Worm (Caenorhabditis elegans) whole organism, L1 larva: Measurements from ENCODE around the gene snf-6.

Source experiments
- alr-1 ChIP-seq: fragments of 200-800 bp; sonication (Bioruptor generic); optimal IDR thresholded peaks from 2 replicates; lab custom pipeline; 2018; ENCODE audit warnings: borderline replicate concordance, mild to moderate bottlenecking, missing genetic modification characterization, missing compliant biosample characterization
- aly-2 ChIP-seq: fragments of 150-350 bp; optimal IDR thresholded peaks from 2 replicates; lab custom pipeline; 2014; ENCODE audit warnings: missing biosample characterization, missing genetic modification characterization
- ceh-63 ChIP-seq: fragments of 200-800 bp; sonication (Bioruptor generic); optimal IDR thresholded peaks from 2 replicates; lab custom pipeline; 2018; ENCODE audit warnings: mild to moderate bottlenecking, missing genetic modification characterization, missing compliant biosample characterization
- ceh-8 ChIP-seq: fragments of 200-800 bp; sonication (Bioruptor generic); optimal IDR thresholded peaks from 2 replicates; lab custom pipeline; 2018; ENCODE audit warnings: mild to moderate bottlenecking, missing genetic modification characterization, moderate library complexity, missing compliant biosample characterization
- ceh-82 ChIP-seq, 3 experiments: fragments of 150-350 bp in 1 of 3; sonication (generic microtip) in 2 of 3; optimal IDR thresholded peaks; 2 replicates each; lab custom pipeline; 2014 to 2017; ENCODE audit warnings: missing biosample characterization in 3 of 3, missing genetic modification characterization in 3 of 3
- ceh-88 ChIP-seq: fragments of 200-800 bp; sonication (Bioruptor generic); IDR thresholded peaks from 2 replicates; pipeline ENCODE4 v1.3.6; 2022; ENCODE audit warnings: missing genetic modification characterization, missing compliant biosample characterization
- ceh-90 ChIP-seq: sonication (generic microtip); optimal IDR thresholded peaks from 2 replicates; lab custom pipeline; 2016; ENCODE audit warnings: missing genetic modification characterization, missing compliant biosample characterization
- ces-1 ChIP-seq: fragments of 150-350 bp; optimal IDR thresholded peaks from 2 replicates; lab custom pipeline; 2014; ENCODE audit warnings: missing biosample characterization, missing genetic modification reagents, missing genetic modification characterization
- dsc-1 ChIP-seq: sonication (generic microtip); optimal IDR thresholded peaks from 2 replicates; lab custom pipeline; 2016; ENCODE audit warnings: mild to moderate bottlenecking, missing genetic modification characterization, missing compliant biosample characterization
- efl-1 ChIP-seq, 4 experiments: fragments of 150-350 bp; optimal IDR thresholded peaks in 3 of 4; peaks in 1 of 4; 1 replicate in 1 of 4; 2 replicates in 3 of 4; lab custom pipeline; 2014; ENCODE audit warnings: missing biosample characterization in 2 of 4, missing genetic modification characterization in 2 of 4, missing genetic modification reagents in 2 of 4
- egl-13 ChIP-seq: sonication (generic microtip); optimal IDR thresholded peaks from 2 replicates; lab custom pipeline; 2016; ENCODE audit warnings: missing genotype, missing genetic modification reagents, missing genetic modification characterization, missing compliant biosample characterization
- fkh-10 ChIP-seq: sonication (generic microtip); optimal IDR thresholded peaks from 2 replicates; lab custom pipeline; 2017; ENCODE audit warnings: missing biosample characterization, missing genetic modification reagents, missing genetic modification characterization
- fos-1 ChIP-seq: fragments of 150-350 bp; optimal IDR thresholded peaks from 2 replicates; lab custom pipeline; 2014; ENCODE audit warnings: missing biosample characterization, missing genetic modification characterization
- grh-1 ChIP-seq: fragments of 200-800 bp; sonication (Bioruptor generic); IDR thresholded peaks from 2 replicates; pipeline ENCODE4 v1.3.6; 2022; ENCODE audit warnings: missing genetic modification reagents, missing genetic modification characterization, missing compliant biosample characterization
- hlh-17 ChIP-seq: fragments of 200-800 bp; sonication (Bioruptor generic); optimal IDR thresholded peaks from 2 replicates; lab custom pipeline; 2018; ENCODE audit warnings: missing genetic modification characterization, mild to moderate bottlenecking, missing compliant biosample characterization, moderate library complexity, borderline replicate concordance
- hlh-4 ChIP-seq: sonication (generic microtip); optimal IDR thresholded peaks from 2 replicates; lab custom pipeline; 2016; ENCODE audit warnings: mild to moderate bottlenecking, missing genetic modification characterization, missing compliant biosample characterization
- hpl-2 ChIP-seq: fragments of 150-350 bp; optimal IDR thresholded peaks from 2 replicates; lab custom pipeline; 2014; ENCODE audit warnings: missing biosample characterization, missing genetic modification reagents, missing genetic modification characterization
- lin-13 ChIP-seq: fragments of 150-350 bp; optimal IDR thresholded peaks from 2 replicates; lab custom pipeline; 2014; ENCODE audit warnings: missing biosample characterization, missing genetic modification reagents, missing genetic modification characterization
- lin-14 ChIP-seq: fragments of 200-800 bp; sonication (Bioruptor generic); optimal IDR thresholded peaks from 2 replicates; lab custom pipeline; 2018; ENCODE audit warnings: mild to moderate bottlenecking, missing genetic modification characterization, moderate library complexity, missing compliant biosample characterization
- lsy-2 ChIP-seq, 2 experiments: fragments of 150-350 bp; optimal IDR thresholded peaks; 2 replicates each; lab custom pipeline; 2014; ENCODE audit warnings: missing biosample characterization in 2 of 2, missing genetic modification characterization in 2 of 2
- mdl-1 ChIP-seq, 2 experiments: fragments of 150-350 bp; optimal IDR thresholded peaks; 2 replicates each; lab custom pipeline; 2014 to 2017; ENCODE audit warnings: missing biosample characterization in 2 of 2, missing genetic modification characterization in 2 of 2, inconsistent platforms in 1 of 2
- mef-2 ChIP-seq: fragments of 150-350 bp; optimal IDR thresholded peaks from 2 replicates; lab custom pipeline; 2014; ENCODE audit warnings: missing biosample characterization, missing genetic modification characterization
- nhr-11 ChIP-seq: fragments of 150-350 bp; optimal IDR thresholded peaks from 2 replicates; lab custom pipeline; 2014; ENCODE audit warnings: missing biosample characterization, missing genetic modification characterization
- nhr-19 ChIP-seq: fragments of 200-800 bp; sonication (Bioruptor generic); conservative IDR thresholded peaks from 2 replicates; pipeline ENCODE4 v1.3.6; 2022; ENCODE audit warnings: missing genetic modification characterization, missing compliant biosample characterization
- nhr-20 ChIP-seq: sonication (generic microtip); optimal IDR thresholded peaks from 2 replicates; lab custom pipeline; 2016; ENCODE audit warnings: mild to moderate bottlenecking, missing genetic modification characterization, missing compliant biosample characterization
- nhr-237 ChIP-seq: fragments of 150-350 bp; optimal IDR thresholded peaks from 2 replicates; lab custom pipeline; 2014; ENCODE audit warnings: missing biosample characterization, missing genetic modification characterization
- pqm-1 ChIP-seq: sonication (generic microtip); optimal IDR thresholded peaks from 3 replicates; lab custom pipeline; 2017; ENCODE audit warnings: missing biosample characterization, missing genetic modification characterization
- rnt-1 ChIP-seq: sonication (generic microtip); optimal IDR thresholded peaks from 2 replicates; lab custom pipeline; 2016; ENCODE audit warnings: mild to moderate bottlenecking, missing genetic modification characterization, moderate library complexity, missing compliant biosample characterization
- snu-23 ChIP-seq: sonication (generic microtip); optimal IDR thresholded peaks from 2 replicates; lab custom pipeline; 2016; ENCODE audit warnings: missing genetic modification characterization, missing compliant biosample characterization
- swsn-7 ChIP-seq: sonication (generic microtip); optimal IDR thresholded peaks from 2 replicates; lab custom pipeline; 2016; ENCODE audit warnings: missing genetic modification characterization, missing compliant biosample characterization
- unc-30 ChIP-seq: sonication (generic microtip); optimal IDR thresholded peaks from 2 replicates; lab custom pipeline; 2017; ENCODE audit warnings: missing biosample characterization, missing genetic modification characterization
- xbp-1 ChIP-seq: sonication (generic microtip); optimal IDR thresholded peaks from 2 replicates; lab custom pipeline; 2016; ENCODE audit warnings: missing genetic modification characterization, missing compliant biosample characterization
- zag-1 ChIP-seq: fragments of 150-350 bp; optimal IDR thresholded peaks from 2 replicates; lab custom pipeline; 2014; ENCODE audit warnings: missing biosample characterization, missing genetic modification characterization
- ztf-4 ChIP-seq: fragments of 150-350 bp; optimal IDR thresholded peaks from 2 replicates; lab custom pipeline; 2014; ENCODE audit warnings: missing biosample characterization, missing genetic modification characterization

The snf-6 gene

ce11 chrIII:1533615-1534014, 988 bp upstream of the snf-6 start, which contains the start of gene mtg-1 (continued):
- TF ChIP-seq lin-14 (GFP tag; lab: Kevin White, UChicago) (peak; percentile 18), snu-23 (GFP tag; lab: Kevin White, UChicago) (peak; percentile 58), xbp-1 (peak; percentile 4), unc-30 (no peak), ceh-8 (no peak), grh-1 (GFP tag; lab: Robert Waterston, UW) (no peak), lsy-2 (tag; optimal IDR thresholded peaks at IDR 0.05; lab: Kevin White, UChicago) (peak; percentile 57 to 69), mdl-1 (tag; optimal IDR thresholded peaks at IDR 0.05; lab: Kevin White, UChicago) (no peak), nhr-19 (GFP tag; lab: Robert Waterston, UW) (0 out of 2 replicates have a peak, but pooled peaks have one; percentile 19), aly-2 (no peak), rnt-1 (tag; lab: Kevin White, UChicago) (no peak), efl-1 (optimal IDR thresholded peaks at IDR 0.05; lab: Kevin White, UChicago) (peak; percentile 62 to 74), efl-1 (GFP tag; optimal IDR thresholded peaks at IDR 0.05 in 1 of 2; lab: Kevin White, UChicago) (peak; percentile 67 to 97), pqm-1 (no peak)

- TF ChIP-seq efl-1 (optimal IDR thresholded peaks at IDR 0.05; lab: Kevin White, UChicago), result no peak
- peak in 1 of 2 experiments; percentile 67 for TF ChIP-seq efl-1 (GFP tag; optimal IDR thresholded peaks at IDR 0.05 in 1 of 2; lab: Kevin White, UChicago)
- no peak for TF ChIP-seq hpl-2 (GFP tag; lab: Kevin White, UChicago)
- TF ChIP-seq alr-1 (tag; lab: Kevin White, UChicago), result no peak
- TF ChIP-seq nhr-237 (tag; lab: Kevin White, UChicago), result no peak
Observed at ce11 chrIII:1528423-1528822, 4.2 kb downstream of the snf-6 start.

- no peak for TF ChIP-seq fkh-10 (GFP tag; lab: Kevin White, UChicago)
- no peak for TF ChIP-seq ces-1 (GFP tag; lab: Kevin White, UChicago)
- TF ChIP-seq ceh-88 (GFP tag; lab: Robert Waterston, UW), result no peak
- no peak for TF ChIP-seq egl-13 (tag; lab: Kevin White, UChicago)
- TF ChIP-seq nhr-11, result no peak
- no peak for TF ChIP-seq ceh-82 (tag; optimal IDR thresholded peaks at IDR 0.05; lab: Kevin White, UChicago)
- TF ChIP-seq swsn-7, result no peak
- peak; percentile 45 for TF ChIP-seq lin-13
- TF ChIP-seq mef-2 (tag; lab: Kevin White, UChicago), result no peak
- peak; percentile 27 to 75 for TF ChIP-seq lsy-2 (tag; optimal IDR thresholded peaks at IDR 0.05; lab: Kevin White, UChicago)
Observed at ce11 chrIII:1519906-1520305, 12.7 kb downstream of the snf-6 start.

- TF ChIP-seq mdl-1 (tag; optimal IDR thresholded peaks at IDR 0.05; lab: Kevin White, UChicago) (no peak), hlh-4 (tag; lab: Kevin White, UChicago) (no peak), fkh-10 (GFP tag; lab: Kevin White, UChicago) (no peak), nhr-20 (tag; lab: Kevin White, UChicago) (no peak), fos-1 (tag; lab: Kevin White, UChicago) (no peak), ceh-90 (tag; lab: Kevin White, UChicago) (no peak)
Observed at ce11 chrIII:1517893-1518292, 14.7 kb downstream of the snf-6 start, which contains the start of gene tmem-120. Gene tmem-120 (minus strand): TSS chrIII:1517993.

- TF ChIP-seq dsc-1 (no peak), zag-1 (no peak), nhr-237 (tag; lab: Kevin White, UChicago) (no peak), hlh-17 (no peak), ceh-63 (no peak), ztf-4 (tag; lab: Kevin White, UChicago) (no peak)
Observed at ce11 chrIII:1508764-1509281, 23.8 kb downstream of the snf-6 start.
